Fruit fly (Drosophila melanogaster) whole organism, adult: ENCODE measurements around the gene CG33080.

Experiments
- CG11617 ChIP-seq: fragments of 200-800 bp; sonication (Bioruptor generic); optimal IDR thresholded peaks from 2 replicates; lab custom pipeline; 2017; ENCODE audit warnings: mild to moderate bottlenecking, missing biosample characterization, missing genetic modification reagents, missing genetic modification characterization
- CG12768 ChIP-seq: fragments of 200-800 bp; sonication (Bioruptor generic); optimal IDR thresholded peaks from 2 replicates; lab custom pipeline; 2017; ENCODE audit warnings: missing biosample characterization, missing genetic modification characterization, mild to moderate bottlenecking, moderate library complexity, missing genetic modification reagents
- CG14711 ChIP-seq: fragments of 200-800 bp; sonication (Bioruptor generic); optimal IDR thresholded peaks from 2 replicates; lab custom pipeline; 2018; ENCODE audit warnings: missing biosample characterization, mild to moderate bottlenecking, missing genetic modification characterization, moderate library complexity
- CG1620 ChIP-seq: fragments of 200-800 bp; sonication (Bioruptor generic); optimal IDR thresholded peaks from 2 replicates; lab custom pipeline; 2016; ENCODE audit warnings: missing biosample characterization, missing genetic modification characterization
- CG33017 ChIP-seq: fragments of 200-800 bp; sonication (Bioruptor generic); optimal IDR thresholded peaks from 2 replicates; lab custom pipeline; 2018; ENCODE audit warnings: missing biosample characterization, mild to moderate bottlenecking, missing genetic modification characterization, moderate library complexity
- CG5204 ChIP-seq: fragments of 200-800 bp; sonication (Bioruptor generic); optimal IDR thresholded peaks from 2 replicates; lab custom pipeline; 2016; ENCODE audit warnings: missing biosample characterization, missing genetic modification characterization
- CG7045 ChIP-seq: fragments of 200-800 bp; sonication (Bioruptor generic); optimal IDR thresholded peaks from 2 replicates; lab custom pipeline; 2017; ENCODE audit warnings: missing biosample characterization, mild to moderate bottlenecking, missing genetic modification characterization
- CG7101 ChIP-seq: fragments of 200-800 bp; sonication (Bioruptor generic); optimal IDR thresholded peaks from 2 replicates; lab custom pipeline; 2018; ENCODE audit warnings: missing biosample characterization, mild to moderate bottlenecking, missing genetic modification characterization, moderate library complexity
- Clk ChIP-seq: fragments of 200-800 bp; sonication (Bioruptor generic); optimal IDR thresholded peaks from 2 replicates; lab custom pipeline; 2017; ENCODE audit warnings: missing biosample characterization, missing genetic modification characterization
- Crg-1 ChIP-seq: fragments of 200-800 bp; sonication (Bioruptor generic); optimal IDR thresholded peaks from 2 replicates; lab custom pipeline; 2016; ENCODE audit warnings: missing biosample characterization, missing genetic modification characterization
- Hr96 ChIP-seq: fragments of 200-800 bp; sonication (Bioruptor generic); optimal IDR thresholded peaks from 2 replicates; lab custom pipeline; 2016; ENCODE audit warnings: missing biosample characterization, missing genetic modification characterization
- Mnt ChIP-seq: fragments of 200-800 bp; sonication (Bioruptor generic); optimal IDR thresholded peaks from 2 replicates; lab custom pipeline; 2016; ENCODE audit warnings: missing biosample characterization, mild to moderate bottlenecking, missing genetic modification characterization
- bab1 ChIP-seq: fragments of 200-800 bp; sonication (Bioruptor generic); optimal IDR thresholded peaks from 3 replicates; lab custom pipeline; 2019; ENCODE audit warnings: missing biosample characterization, mild to moderate bottlenecking, missing genetic modification characterization, moderate library complexity
- cic ChIP-seq: fragments of 200-800 bp; sonication (Bioruptor generic); optimal IDR thresholded peaks from 2 replicates; lab custom pipeline; 2017; ENCODE audit warnings: missing biosample characterization, mild to moderate bottlenecking, missing genetic modification characterization, moderate library complexity
- cnc ChIP-seq, 2 experiments: fragments of >200 bp; optimal IDR thresholded peaks; 2 replicates each; lab custom pipeline; 2017
- kay ChIP-seq: fragments of 200-800 bp; sonication (Bioruptor generic); peaks from one replicate; lab custom pipeline; 2016; ENCODE audit warnings: missing biosample characterization, missing genetic modification characterization, borderline replicate concordance
- ovo ChIP-seq: fragments of 200-800 bp; sonication (Bioruptor generic); optimal IDR thresholded peaks from 2 replicates; lab custom pipeline; 2016; ENCODE audit warnings: missing biosample characterization, missing genetic modification characterization
- pad ChIP-seq: fragments of 200-800 bp; sonication (Bioruptor generic); optimal IDR thresholded peaks from 3 replicates; lab custom pipeline; 2017; ENCODE audit warnings: missing biosample characterization, missing genetic modification characterization, mild to moderate bottlenecking, moderate library complexity, missing genetic modification reagents
- tj ChIP-seq: fragments of 200-800 bp; sonication (Bioruptor generic); optimal IDR thresholded peaks from 3 replicates; lab custom pipeline; 2017; ENCODE audit warnings: missing biosample characterization, mild to moderate bottlenecking, missing genetic modification characterization, moderate library complexity
- toe ChIP-seq: fragments of 200-800 bp; sonication (Bioruptor generic); optimal IDR thresholded peaks from 2 replicates; lab custom pipeline; 2016; ENCODE audit warnings: missing biosample characterization, missing genetic modification characterization

CG33080 gene

DNA sequence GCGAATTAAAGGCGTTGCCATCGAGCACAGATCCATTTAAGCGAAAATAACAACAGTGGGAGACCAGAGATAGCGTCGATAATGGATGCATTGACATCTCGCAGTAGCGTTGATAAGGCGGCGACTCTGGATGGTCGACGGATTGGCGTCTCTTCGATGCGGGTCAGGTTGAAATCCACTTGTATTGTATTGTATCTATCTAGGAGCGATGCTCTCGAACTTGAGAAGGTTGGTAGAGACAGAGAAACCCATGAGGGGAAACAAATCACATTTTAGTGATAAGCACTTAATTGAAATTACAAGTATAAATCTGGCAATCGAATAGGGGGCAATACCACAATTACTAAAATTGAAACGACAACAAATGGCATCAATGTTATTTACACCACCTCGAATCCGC, 6.0 kb upstream of the CG33080 start:
- TF ChIP-seq toe (GFP tag; lab: Kevin White, UChicago) (no peak), bab1 (no peak), tj (GFP tag; lab: Kevin White, UChicago) (no peak), Hr96 (GFP tag; lab: Kevin White, UChicago) (no peak), Mnt (no peak), CG5204 (GFP tag; lab: Kevin White, UChicago) (no peak), CG1620 (GFP tag; lab: Kevin White, UChicago) (no peak)

DNA sequence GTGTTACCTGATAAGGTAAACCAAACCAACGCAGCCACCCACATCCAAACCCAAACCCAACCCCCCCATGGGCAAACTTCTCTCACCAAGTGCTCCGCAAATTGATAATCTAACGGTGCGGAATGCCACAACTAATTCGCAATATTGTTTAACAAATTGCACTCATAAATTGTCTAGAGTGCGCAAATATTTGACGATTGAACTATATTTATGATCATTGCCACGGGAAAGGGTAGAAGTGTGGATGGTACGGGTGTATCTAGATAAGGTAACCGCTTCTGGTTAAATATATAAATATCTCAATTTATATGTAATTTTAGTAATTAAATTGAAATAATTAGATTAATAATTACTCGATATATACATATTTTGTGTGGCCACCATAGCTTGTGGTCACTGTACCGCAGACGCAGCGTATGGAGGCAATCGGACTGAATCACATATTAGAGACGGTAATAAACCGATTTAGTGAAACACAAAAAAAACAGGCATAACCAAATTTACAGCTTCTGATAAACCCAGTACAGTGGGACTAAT, 966 bp upstream of the CG33080 start:
- TF ChIP-seq CG14711 (tag; lab: Kevin White, UChicago) = peak; percentile 89
- TF ChIP-seq CG11617 (GFP tag; lab: Kevin White, UChicago) = peak; percentile 87
- peak; percentile 62 for TF ChIP-seq tj (GFP tag; lab: Kevin White, UChicago)
- TF ChIP-seq CG5204 (GFP tag; lab: Kevin White, UChicago) = peak; percentile 59
- peak; percentile 25 for TF ChIP-seq bab1
- peak; percentile 41 for TF ChIP-seq Crg-1 (GFP tag; lab: Kevin White, UChicago)
- peak; percentile 90 for TF ChIP-seq CG33017 (tag; lab: Kevin White, UChicago)
- peak; percentile 10 for TF ChIP-seq cic (GFP tag; lab: Kevin White, UChicago)
- peak; percentile 68 for TF ChIP-seq ovo (GFP tag; lab: Kevin White, UChicago)
- no peak for TF ChIP-seq cnc (optimal IDR thresholded peaks at IDR 0.05; lab: Kevin White, UChicago)
- peak; percentile 84 for TF ChIP-seq CG7045 (GFP tag; lab: Kevin White, UChicago)
- peak; percentile 95 for TF ChIP-seq CG7101 (tag; lab: Kevin White, UChicago)
- peak; percentile 8 for TF ChIP-seq CG1620 (GFP tag; lab: Kevin White, UChicago)
- peak; percentile 70 for TF ChIP-seq Clk (GFP tag; lab: Kevin White, UChicago)
- peak; percentile 77 for TF ChIP-seq pad (GFP tag; lab: Kevin White, UChicago)
- TF ChIP-seq toe (GFP tag; lab: Kevin White, UChicago) = peak; percentile 52
- peak; percentile 69 for TF ChIP-seq Mnt
- peak; percentile 91 for TF ChIP-seq CG12768 (GFP tag; lab: Kevin White, UChicago)
- peak; percentile 64 for TF ChIP-seq kay
- peak; percentile 45 for TF ChIP-seq Hr96 (GFP tag; lab: Kevin White, UChicago)

dm6 chrX:5715455-5716227, 1.9 kb downstream of the CG33080 start:
- peak; percentile 12 for TF ChIP-seq CG7101 (tag; lab: Kevin White, UChicago)
- peak; percentile 47 for TF ChIP-seq CG11617 (GFP tag; lab: Kevin White, UChicago)
- peak; percentile 23 for TF ChIP-seq ovo (GFP tag; lab: Kevin White, UChicago)
- no peak for TF ChIP-seq Crg-1 (GFP tag; lab: Kevin White, UChicago)
- TF ChIP-seq CG33017 (tag; lab: Kevin White, UChicago) = peak; percentile 23

DNA sequence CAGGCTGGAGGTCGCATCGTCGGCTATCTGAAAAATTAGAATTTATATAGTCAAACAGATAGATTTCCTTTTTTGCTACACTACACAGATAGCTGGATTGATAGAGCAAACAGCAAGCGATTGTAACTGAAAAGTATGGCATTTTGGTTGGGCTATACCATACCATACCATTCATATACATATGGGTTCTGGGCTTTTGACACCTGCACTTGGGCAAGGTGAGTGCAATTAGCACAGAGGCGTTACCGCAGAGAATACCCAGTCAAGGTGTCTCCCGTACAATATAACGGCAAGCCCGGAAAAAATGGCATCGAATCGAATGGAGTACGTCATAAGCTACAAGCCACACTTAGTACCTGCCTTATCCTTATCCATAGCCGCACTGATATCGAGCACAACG, 2.8 kb downstream of the CG33080 start:
- TF ChIP-seq cnc (optimal IDR thresholded peaks at IDR 0.05; lab: Kevin White, UChicago) (no peak), Clk (GFP tag; lab: Kevin White, UChicago) (no peak), bab1 (no peak), CG7101 (tag; lab: Kevin White, UChicago) (no peak), CG1620 (GFP tag; lab: Kevin White, UChicago) (no peak)

dm6 chrX:5712966-5713365, 4.6 kb downstream of the CG33080 start:
- TF ChIP-seq CG12768 (GFP tag; lab: Kevin White, UChicago) = no peak
- TF ChIP-seq Mnt = no peak

DNA sequence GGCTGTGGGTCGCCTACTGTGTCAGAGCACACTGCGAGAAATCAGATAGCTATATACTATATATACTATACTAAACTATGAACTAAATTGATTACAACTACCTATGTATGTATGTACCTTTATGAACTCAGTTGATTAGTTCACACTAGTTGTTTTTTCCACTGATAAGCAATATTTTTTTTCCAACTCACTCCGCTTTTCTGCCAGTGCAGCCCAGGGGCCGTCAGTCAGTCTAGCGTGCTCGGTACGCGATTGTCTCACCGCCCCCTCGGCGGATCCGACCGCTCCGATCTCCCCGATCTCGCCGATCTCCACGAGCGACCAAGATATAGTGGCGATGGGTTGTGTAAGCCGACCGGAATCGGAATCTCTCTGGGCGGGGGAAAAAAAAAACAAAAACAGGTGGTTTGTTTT, 11.7 kb downstream of the CG33080 start:
- TF ChIP-seq CG14711 (tag; lab: Kevin White, UChicago) (peak; percentile 71), toe (GFP tag; lab: Kevin White, UChicago) (peak; percentile 34), cic (GFP tag; lab: Kevin White, UChicago) (peak; percentile 33), cnc (optimal IDR thresholded peaks at IDR 0.05; lab: Kevin White, UChicago) (no peak), CG1620 (GFP tag; lab: Kevin White, UChicago) (peak; percentile 33), Hr96 (GFP tag; lab: Kevin White, UChicago) (peak; percentile 50), CG7101 (tag; lab: Kevin White, UChicago) (peak; percentile 72), CG33017 (tag; lab: Kevin White, UChicago) (peak; percentile 74), Clk (GFP tag; lab: Kevin White, UChicago) (peak; percentile 8), ovo (GFP tag; lab: Kevin White, UChicago) (no peak), bab1 (no peak), CG12768 (GFP tag; lab: Kevin White, UChicago) (peak; percentile 66), Mnt (peak; percentile 39), tj (GFP tag; lab: Kevin White, UChicago) (peak; percentile 30), pad (GFP tag; lab: Kevin White, UChicago) (peak; percentile 32), Crg-1 (GFP tag; lab: Kevin White, UChicago) (no peak), CG11617 (GFP tag; lab: Kevin White, UChicago) (peak; percentile 38), kay (peak; percentile 29), CG5204 (GFP tag; lab: Kevin White, UChicago) (peak; percentile 51), CG7045 (GFP tag; lab: Kevin White, UChicago) (peak; percentile 64)
